Worm (Caenorhabditis elegans): ENCODE data around the gene klp-18.

The klp-18 gene

DNA sequence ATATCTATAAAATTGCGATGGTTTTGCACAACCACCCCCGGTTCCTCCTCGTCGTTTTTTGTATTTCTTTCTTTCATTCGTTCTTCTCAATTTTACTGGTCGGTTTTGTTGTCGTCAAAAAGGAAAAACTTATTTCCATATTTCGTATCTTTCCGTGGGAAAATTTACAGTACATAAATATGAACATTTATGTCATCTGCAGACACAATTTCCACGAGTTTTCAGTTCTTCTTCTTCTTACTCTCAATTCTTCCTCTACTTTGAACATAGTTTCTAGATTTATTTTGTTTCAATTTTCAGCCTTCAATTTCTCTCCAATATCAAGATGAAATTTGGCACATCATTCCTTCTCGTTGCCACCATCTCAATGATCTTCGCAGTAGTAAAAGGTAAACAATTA, 41.2 kb downstream of the klp-18 start, which contains the start of gene Y43B11AR.1:
Gene Y43B11AR.1, plus strand, starts transcription at position 301 of the 400 bp plus-strand sequence.
- TF ChIP-seq ama-1 (optimal IDR thresholded peaks at IDR 0.05) (no peak), elt-1 (tag; optimal IDR thresholded peaks at IDR 0.05) (no peak), ceh-82 (tag; optimal IDR thresholded peaks at IDR 0.05) (no peak), dmd-4 (tag; optimal IDR thresholded peaks at IDR 0.05) (no peak), nhr-21 (tag; optimal IDR thresholded peaks at IDR 0.05) (no peak), sma-9 (GFP tag; optimal IDR thresholded peaks at IDR 0.05) (no peak), sma-9 (tag; optimal IDR thresholded peaks at IDR 0.05) (no peak), mbf-1 (tag; optimal IDR thresholded peaks at IDR 0.05) (no peak), sem-4 (tag; optimal IDR thresholded peaks at IDR 0.05) (no peak), ztf-4 (tag; optimal IDR thresholded peaks at IDR 0.05) (no peak)

- peak; percentile 33 for TF ChIP-seq nhr-11 (tag; optimal IDR thresholded peaks at IDR 0.05)
- no peak for TF ChIP-seq aly-2 (tag; optimal IDR thresholded peaks at IDR 0.05)
- peak; percentile 46 for TF ChIP-seq ama-1 (optimal IDR thresholded peaks at IDR 0.05)
These were observed 43.4 kb downstream of the klp-18 start, which contains the start of gene Y43B11AR.3 for ce11 chrIV:7083382-7083784. Gene Y43B11AR.3 (minus strand): TSS chrIV:7083716.

ce11 chrIV:7083976-7084375, 44.0 kb downstream of the klp-18 start:
- TF ChIP-seq ztf-1 (GFP tag; conservative IDR thresholded peaks at IDR 0.05) (no peak), nhr-6 (tag; optimal IDR thresholded peaks at IDR 0.05) (no peak), lsy-2 (tag; optimal IDR thresholded peaks at IDR 0.05) (no peak), sem-4 (tag; optimal IDR thresholded peaks at IDR 0.05) (no peak)

ce11 chrIV:7084632-7085160, 44.7 kb downstream of the klp-18 start, which contains the start of gene rps-4:
Gene rps-4 (minus strand): TSS chrIV:7084682.
- TF ChIP-seq ceh-82 (tag; optimal IDR thresholded peaks at IDR 0.05) (no peak), nhr-12 (tag; optimal IDR thresholded peaks at IDR 0.05) (no peak), nhr-6 (tag; optimal IDR thresholded peaks at IDR 0.05) (peak; percentile 66), elt-3 (tag; optimal IDR thresholded peaks at IDR 0.05) (no peak), peb-1 (tag; optimal IDR thresholded peaks at IDR 0.05) (no peak), F13H6.1 (tag; optimal IDR thresholded peaks at IDR 0.05) (peak; percentile 79), dmd-4 (tag; optimal IDR thresholded peaks at IDR 0.05) (no peak), lin-11 (tag; optimal IDR thresholded peaks at IDR 0.05) (peak; percentile 87), ceh-16 (tag; optimal IDR thresholded peaks at IDR 0.05) (peak; percentile 16), mab-5 (tag; optimal IDR thresholded peaks at IDR 0.05) (peak; percentile 79), nhr-129 (tag; optimal IDR thresholded peaks at IDR 0.05) (peak; percentile 84), fos-1 (tag; optimal IDR thresholded peaks at IDR 0.05) (peak; percentile 85), zag-1 (tag; optimal IDR thresholded peaks at IDR 0.05) (peak; percentile 59), gmeb-1 (tag; optimal IDR thresholded peaks at IDR 0.05) (peak; percentile 90), sma-9 (GFP tag; optimal IDR thresholded peaks at IDR 0.05) (peak; percentile 75), sma-9 (tag; optimal IDR thresholded peaks at IDR 0.05) (no peak), lin-39 (tag; optimal IDR thresholded peaks at IDR 0.05) (no peak), nhr-23 (tag; optimal IDR thresholded peaks at IDR 0.05) (no peak), lsy-2 (tag; optimal IDR thresholded peaks at IDR 0.05) (peak; percentile 78 to 95), nhr-11 (tag; optimal IDR thresholded peaks at IDR 0.05) (no peak), unc-55 (GFP tag; optimal IDR thresholded peaks at IDR 0.05) (peak; percentile 92), unc-62 (GFP tag; optimal IDR thresholded peaks at IDR 0.05) (no peak), nhr-237 (tag; optimal IDR thresholded peaks at IDR 0.05) (no peak), skn-1 (tag; optimal IDR thresholded peaks at IDR 0.05) (peak; percentile 17), blmp-1 (tag; optimal IDR thresholded peaks at IDR 0.05; ENCODE audit: insufficient read depth) (peak; percentile 43), nhr-77 (tag; optimal IDR thresholded peaks at IDR 0.05) (no peak), ama-1 (optimal IDR thresholded peaks at IDR 0.05) (peak; percentile 71), aly-2 (tag; optimal IDR thresholded peaks at IDR 0.05) (no peak), nhr-21 (tag; optimal IDR thresholded peaks at IDR 0.05) (peak; percentile 82), nhr-10 (tag; optimal IDR thresholded peaks at IDR 0.05) (peak; percentile 23), sma-3 (GFP tag; optimal IDR thresholded peaks at IDR 0.05) (peak; percentile 88), mbf-1 (tag; optimal IDR thresholded peaks at IDR 0.05) (no peak), C34F6.9 (tag; optimal IDR thresholded peaks at IDR 0.05) (peak; percentile 95), lin-13 (GFP tag; optimal IDR thresholded peaks at IDR 0.05) (peak; percentile 90), ztf-1 (GFP tag; conservative IDR thresholded peaks at IDR 0.05) (no peak), unc-39 (tag; optimal IDR thresholded peaks at IDR 0.05) (no peak), mdl-1 (tag; optimal IDR thresholded peaks at IDR 0.05) (peak in 1 of 2 experiments; percentile 49), R02D3.7 (tag; optimal IDR thresholded peaks at IDR 0.05) (peak; percentile 36), nhr-25 (tag; optimal IDR thresholded peaks at IDR 0.05) (peak; percentile 93), egl-27 (tag; optimal IDR thresholded peaks at IDR 0.05) (peak; percentile 63), sem-4 (tag; optimal IDR thresholded peaks at IDR 0.05) (peak; percentile 79), Y55F3AM.14 (GFP tag; optimal IDR thresholded peaks at IDR 0.05) (no peak), elt-1 (tag; optimal IDR thresholded peaks at IDR 0.05) (no peak), ztf-4 (tag; optimal IDR thresholded peaks at IDR 0.05) (peak; percentile 41), ZK546.5 (tag; optimal IDR thresholded peaks at IDR 0.05) (peak; percentile 35), snpc-4 (tag; optimal IDR thresholded peaks at IDR 0.05) (peak; percentile 78)
